Fruit fly (Drosophila melanogaster) S2 (cell line): Measurements from ENCODE around the gene cona.

ENCODE experiments used
- CG8478 ChIP-seq: fragments of >200 bp; optimal IDR thresholded peaks from 2 replicates; lab custom pipeline; 2018
- CTCF ChIP-seq, 2 experiments: fragments of >200 bp; optimal IDR thresholded peaks; 2 replicates each; lab custom pipeline; 2018

- TF ChIP-seq CG8478 (lab: Kevin White, UChicago) (no peak), CTCF (optimal IDR thresholded peaks at IDR 0.05; lab: Kevin White, UChicago) (no peak)
These were observed 25.6 kb downstream of the cona start, which contains the start of gene CG10864 for dm6 chr3R:18411205-18411749.
